Worm (Caenorhabditis elegans): Measurements from ENCODE around the gene R09A8.5.
A peak's percentile ranks its signal among the peaks of the same experiment; 100 is the strongest.

Gene R09A8.5

ce11 chrX:12645846-12646245 lies 5.5 kb upstream of the R09A8.5 start:
- TF ChIP-seq nhr-11 (tag; optimal IDR thresholded peaks at IDR 0.05) (no peak), sox-4 (tag; optimal IDR thresholded peaks at IDR 0.05) (no peak), sdc-2 (tag; optimal IDR thresholded peaks at IDR 0.05) (no peak), che-1 (tag; optimal IDR thresholded peaks at IDR 0.05) (no peak), ref-2 (tag; optimal IDR thresholded peaks at IDR 0.05) (no peak), pha-4 (tag; optimal IDR thresholded peaks at IDR 0.05) (no peak), gmeb-2 (tag; optimal IDR thresholded peaks at IDR 0.05) (no peak), hlh-15 (tag; optimal IDR thresholded peaks at IDR 0.05) (no peak), ama-1 (optimal IDR thresholded peaks at IDR 0.05) (no peak), pros-1 (tag; optimal IDR thresholded peaks at IDR 0.05) (no peak), hlh-30 (tag; optimal IDR thresholded peaks at IDR 0.05; ENCODE audit: insufficient read depth) (no peak), lin-11 (tag; optimal IDR thresholded peaks at IDR 0.05) (no peak), lim-6 (tag; optimal IDR thresholded peaks at IDR 0.05) (no peak), unc-3 (GFP tag; conservative IDR thresholded peaks at IDR 0.05) (no peak), unc-3 (tag; optimal IDR thresholded peaks at IDR 0.05) (no peak), ceh-45 (GFP tag; IDR thresholded peaks at IDR 0.05) (no peak), ceh-22 (tag; optimal IDR thresholded peaks at IDR 0.05) (no peak), ceh-19 (GFP tag; optimal IDR thresholded peaks at IDR 0.05) (no peak)

- no peak for TF ChIP-seq tbx-7 (tag; optimal IDR thresholded peaks at IDR 0.05)
- no peak for TF ChIP-seq che-1 (tag; optimal IDR thresholded peaks at IDR 0.05)
- TF ChIP-seq fkh-10 (GFP tag; optimal IDR thresholded peaks at IDR 0.05), result no peak
- TF ChIP-seq pha-4 (tag; optimal IDR thresholded peaks at IDR 0.05), result no peak
- no peak for TF ChIP-seq madf-2 (tag; optimal IDR thresholded peaks at IDR 0.05)
- TF ChIP-seq nhr-232 (tag; optimal IDR thresholded peaks at IDR 0.05), result no peak
- TF ChIP-seq pros-1 (tag; optimal IDR thresholded peaks at IDR 0.05), result no peak
- no peak for TF ChIP-seq ceh-22 (tag; optimal IDR thresholded peaks at IDR 0.05)
- no peak for TF ChIP-seq sdc-2 (tag; optimal IDR thresholded peaks at IDR 0.05)
- TF ChIP-seq rnt-1 (tag; optimal IDR thresholded peaks at IDR 0.05), result no peak
Measured at ce11 chrX:12642952-12643351, 2.6 kb upstream of the R09A8.5 start.

- no peak for TF ChIP-seq pqm-1 (tag; optimal IDR thresholded peaks at IDR 0.05)
- no peak for TF ChIP-seq ceh-22 (tag; optimal IDR thresholded peaks at IDR 0.05)
- no peak for TF ChIP-seq ttx-3 (tag; optimal IDR thresholded peaks at IDR 0.05)
- no peak for TF ChIP-seq nhr-11 (tag; optimal IDR thresholded peaks at IDR 0.05)
- TF ChIP-seq dmd-4 (tag; optimal IDR thresholded peaks at IDR 0.05; ENCODE audit: borderline replicate concordance), result no peak
Measured at ce11 chrX:12640961-12641360, 602 bp upstream of the R09A8.5 start.

- TF ChIP-seq pqm-1 (tag; optimal IDR thresholded peaks at IDR 0.05) (no peak), fax-1 (tag; optimal IDR thresholded peaks at IDR 0.05) (no peak), elt-4 (tag; optimal IDR thresholded peaks at IDR 0.05) (no peak), pat-9 (tag; optimal IDR thresholded peaks at IDR 0.05) (no peak), K09A11.1 (tag; optimal IDR thresholded peaks at IDR 0.05; ENCODE audit: insufficient read depth) (no peak), unc-86 (tag; optimal IDR thresholded peaks at IDR 0.05) (no peak), ceh-2 (tag; optimal IDR thresholded peaks at IDR 0.05) (no peak), rnt-1 (tag; optimal IDR thresholded peaks at IDR 0.05) (no peak), zip-5 (tag; optimal IDR thresholded peaks at IDR 0.05) (no peak), ets-4 (tag; optimal IDR thresholded peaks at IDR 0.05) (no peak), eyg-1 (tag; optimal IDR thresholded peaks at IDR 0.05) (no peak)
Measured at ce11 chrX:12637978-12638377, 2.4 kb downstream of the R09A8.5 start.

- no peak for TF ChIP-seq ceh-24 (tag; optimal IDR thresholded peaks at IDR 0.05)
- no peak for TF ChIP-seq ceh-45 (GFP tag; IDR thresholded peaks at IDR 0.05)
- no peak for TF ChIP-seq odd-2 (tag; optimal IDR thresholded peaks at IDR 0.05)
- no peak for TF ChIP-seq rnt-1 (tag; optimal IDR thresholded peaks at IDR 0.05)
- TF ChIP-seq fkh-10 (GFP tag; optimal IDR thresholded peaks at IDR 0.05), result no peak
- no peak for TF ChIP-seq ets-4 (tag; optimal IDR thresholded peaks at IDR 0.05)
- no peak for TF ChIP-seq ceh-48 (tag; optimal IDR thresholded peaks at IDR 0.05)
- TF ChIP-seq ama-1 (optimal IDR thresholded peaks at IDR 0.05), result no peak
- TF ChIP-seq pag-3 (tag; optimal IDR thresholded peaks at IDR 0.05; ENCODE audit: borderline replicate concordance), result no peak
- no peak for TF ChIP-seq syd-9 (tag; optimal IDR thresholded peaks at IDR 0.05)
- no peak for TF ChIP-seq K09A11.1 (tag; optimal IDR thresholded peaks at IDR 0.05; ENCODE audit: insufficient read depth)
- TF ChIP-seq elt-4 (tag; optimal IDR thresholded peaks at IDR 0.05), result peak; percentile 17
- TF ChIP-seq pqm-1 (tag; optimal IDR thresholded peaks at IDR 0.05), result no peak
- no peak for TF ChIP-seq pax-1 (tag; optimal IDR thresholded peaks at IDR 0.05)
- TF ChIP-seq C08G9.2 (tag; optimal IDR thresholded peaks at IDR 0.05), result peak; percentile 18
- no peak for TF ChIP-seq tbx-7 (tag; optimal IDR thresholded peaks at IDR 0.05)
- peak; percentile 9 for TF ChIP-seq ceh-14 (tag; optimal IDR thresholded peaks at IDR 0.05)
- no peak for TF ChIP-seq sox-2 (GFP tag; IDR thresholded peaks at IDR 0.05)
- TF ChIP-seq madf-2 (tag; optimal IDR thresholded peaks at IDR 0.05), result no peak
- TF ChIP-seq gmeb-2 (tag; optimal IDR thresholded peaks at IDR 0.05), result no peak
Measured at ce11 chrX:12636242-12636641, 4.1 kb downstream of the R09A8.5 start.

Data from whole organism, late embryonic.